Worm (Caenorhabditis elegans) whole organism, L2 larva: ENCODE results near the gene F57B9.8.

Source experiments
- C34F6.9 ChIP-seq: fragments of 150-350 bp; optimal IDR thresholded peaks from 2 replicates; lab custom pipeline; 2014; ENCODE audit warnings: missing biosample characterization, missing genetic modification characterization
- R02D3.7 ChIP-seq: fragments of 150-350 bp; optimal IDR thresholded peaks from 2 replicates; lab custom pipeline; 2014; ENCODE audit warnings: missing biosample characterization, missing genetic modification characterization
- ZK546.5 ChIP-seq: sonication (generic microtip); optimal IDR thresholded peaks from 2 replicates; lab custom pipeline; 2017; ENCODE audit warnings: missing biosample characterization, missing genetic modification characterization
- aly-2 ChIP-seq: fragments of 150-350 bp; optimal IDR thresholded peaks from 2 replicates; lab custom pipeline; 2014; ENCODE audit warnings: missing biosample characterization, missing genetic modification characterization
- blmp-1 ChIP-seq: sonication (generic microtip); optimal IDR thresholded peaks from 2 replicates; lab custom pipeline; 2017; ENCODE audit warnings: missing genetic modification characterization, mild to moderate bottlenecking, missing compliant biosample characterization, antibody characterized with exemption, moderate library complexity; ENCODE audit not compliant: insufficient read depth
- ceh-16 ChIP-seq: fragments of 150-350 bp; optimal IDR thresholded peaks from 2 replicates; lab custom pipeline; 2014; ENCODE audit warnings: missing biosample characterization, missing genetic modification characterization
- ceh-82 ChIP-seq: fragments of 150-350 bp; optimal IDR thresholded peaks from 2 replicates; lab custom pipeline; 2014; ENCODE audit warnings: missing biosample characterization, missing genetic modification characterization
- crh-2 ChIP-seq: sonication (generic microtip); optimal IDR thresholded peaks from 2 replicates; lab custom pipeline; 2017; ENCODE audit warnings: missing biosample characterization, missing genetic modification characterization
- dmd-4 ChIP-seq: sonication (generic microtip); optimal IDR thresholded peaks from 2 replicates; lab custom pipeline; 2017; ENCODE audit warnings: missing biosample characterization, missing genetic modification characterization
- egl-27 ChIP-seq: sonication (generic microtip); optimal IDR thresholded peaks from 3 replicates; lab custom pipeline; 2017; ENCODE audit warnings: missing biosample characterization, missing genetic modification reagents, missing genetic modification characterization
- elt-1 ChIP-seq: fragments of 150-350 bp; optimal IDR thresholded peaks from 2 replicates; lab custom pipeline; 2014; ENCODE audit warnings: missing biosample characterization, missing genetic modification characterization
- elt-3 ChIP-seq: sonication (generic microtip); optimal IDR thresholded peaks from 2 replicates; lab custom pipeline; 2017; ENCODE audit warnings: missing biosample characterization, missing genetic modification characterization
- fos-1 ChIP-seq: fragments of 150-350 bp; optimal IDR thresholded peaks from 2 replicates; lab custom pipeline; 2014; ENCODE audit warnings: missing biosample characterization, missing genetic modification characterization
- gmeb-1 ChIP-seq: fragments of 150-350 bp; optimal IDR thresholded peaks from 2 replicates; lab custom pipeline; 2014; ENCODE audit warnings: missing biosample characterization, missing genetic modification characterization
- lin-13 ChIP-seq: fragments of 150-350 bp; optimal IDR thresholded peaks from 2 replicates; lab custom pipeline; 2014; ENCODE audit warnings: missing biosample characterization, missing genetic modification reagents, missing genetic modification characterization
- lin-39 ChIP-seq: fragments of 150-350 bp; optimal IDR thresholded peaks from 2 replicates; lab custom pipeline; 2014; ENCODE audit warnings: missing biosample characterization, missing genetic modification reagents, missing genetic modification characterization
- lsy-2 ChIP-seq, 2 experiments: fragments of 150-350 bp in 1 of 2; sonication (generic microtip) in 1 of 2; optimal IDR thresholded peaks; 2 replicates each; lab custom pipeline; 2014 to 2017; ENCODE audit warnings: missing biosample characterization in 2 of 2, missing genetic modification characterization in 2 of 2
- mab-5 ChIP-seq: fragments of 150-350 bp; optimal IDR thresholded peaks from 2 replicates; lab custom pipeline; 2014; ENCODE audit warnings: missing biosample characterization, missing genetic modification characterization
- mbf-1 ChIP-seq: sonication (generic microtip); optimal IDR thresholded peaks from 2 replicates; lab custom pipeline; 2017; ENCODE audit warnings: missing biosample characterization, missing genetic modification characterization
- mdl-1 ChIP-seq, 2 experiments: fragments of 150-350 bp in 1 of 2; sonication (generic microtip) in 1 of 2; optimal IDR thresholded peaks; 2 replicates each; lab custom pipeline; 2017; ENCODE audit warnings: missing biosample characterization in 2 of 2, missing genetic modification characterization in 2 of 2
- nhr-10 ChIP-seq: sonication (generic microtip); optimal IDR thresholded peaks from 2 replicates; lab custom pipeline; 2017; ENCODE audit warnings: missing biosample characterization, missing genetic modification characterization
- nhr-129 ChIP-seq: fragments of 150-350 bp; optimal IDR thresholded peaks from 2 replicates; lab custom pipeline; 2014; ENCODE audit warnings: missing biosample characterization, missing genetic modification characterization
- nhr-21 ChIP-seq: fragments of 150-350 bp; optimal IDR thresholded peaks from 2 replicates; lab custom pipeline; 2014; ENCODE audit warnings: missing biosample characterization, missing genetic modification characterization
- nhr-23 ChIP-seq: fragments of 150-350 bp; optimal IDR thresholded peaks from 2 replicates; lab custom pipeline; 2014; ENCODE audit warnings: missing biosample characterization, missing genetic modification reagents, missing genetic modification characterization
- nhr-237 ChIP-seq: fragments of 150-350 bp; optimal IDR thresholded peaks from 2 replicates; lab custom pipeline; 2014; ENCODE audit warnings: missing biosample characterization, missing genetic modification characterization
- nhr-25 ChIP-seq: fragments of 150-350 bp; sonication (generic microtip); optimal IDR thresholded peaks from 3 replicates; lab custom pipeline; 2014; ENCODE audit warnings: missing biosample characterization, missing genetic modification characterization
- nhr-6 ChIP-seq: fragments of 150-350 bp; optimal IDR thresholded peaks from 2 replicates; lab custom pipeline; 2014; ENCODE audit warnings: missing biosample characterization, missing genetic modification characterization
- peb-1 ChIP-seq: fragments of 150-350 bp; optimal IDR thresholded peaks from 2 replicates; lab custom pipeline; 2014; ENCODE audit warnings: missing biosample characterization, missing genetic modification characterization
- sem-4 ChIP-seq: fragments of 150-350 bp; optimal IDR thresholded peaks from 2 replicates; lab custom pipeline; 2014; ENCODE audit warnings: missing biosample characterization, missing genetic modification reagents, missing genetic modification characterization
- skn-1 ChIP-seq: sonication (generic microtip); optimal IDR thresholded peaks from 2 replicates; lab custom pipeline; 2017; ENCODE audit warnings: missing biosample characterization, missing genetic modification characterization
- sma-9 ChIP-seq, 2 experiments: fragments of 150-350 bp in 1 of 2; sonication (generic microtip) in 1 of 2; optimal IDR thresholded peaks; 2 replicates each; lab custom pipeline; 2014 to 2016; ENCODE audit warnings: missing genetic modification characterization in 2 of 2, mild to moderate bottlenecking in 1 of 2, missing biosample characterization in 1 of 2, missing compliant biosample characterization in 1 of 2, missing genetic modification reagents in 1 of 2, moderate library complexity in 1 of 2
- snpc-4 ChIP-seq: fragments of 150-350 bp; optimal IDR thresholded peaks from 2 replicates; lab custom pipeline; 2014; ENCODE audit warnings: missing biosample characterization, missing genetic modification characterization
- unc-55 ChIP-seq: fragments of 150-350 bp; sonication (generic microtip); optimal IDR thresholded peaks from 3 replicates; lab custom pipeline; 2014; ENCODE audit warnings: missing biosample characterization, missing genetic modification reagents, missing genetic modification characterization
- unc-62 ChIP-seq: fragments of 150-350 bp; optimal IDR thresholded peaks from 2 replicates; lab custom pipeline; 2014; ENCODE audit warnings: missing biosample characterization, missing genetic modification reagents, missing genetic modification characterization
- zag-1 ChIP-seq: fragments of 150-350 bp; optimal IDR thresholded peaks from 2 replicates; lab custom pipeline; 2014; ENCODE audit warnings: missing biosample characterization, missing genetic modification characterization
- ztf-1 ChIP-seq: fragments of 200-800 bp; sonication (Bioruptor generic); conservative IDR thresholded peaks from 2 replicates; pipeline ENCODE4 v1.3.6; 2022; ENCODE audit warnings: missing genetic modification characterization, missing compliant biosample characterization
- ztf-11 ChIP-seq: sonication (generic microtip); optimal IDR thresholded peaks from 2 replicates; lab custom pipeline; 2017; ENCODE audit warnings: missing biosample characterization, missing genetic modification characterization
- ztf-4 ChIP-seq: fragments of 150-350 bp; optimal IDR thresholded peaks from 2 replicates; lab custom pipeline; 2014; ENCODE audit warnings: missing biosample characterization, missing genetic modification characterization

F57B9.8 gene

ce11 chrIII:6968080-6968639, 33.0 kb upstream of the F57B9.8 start, which contains the start of gene panl-2:
Gene panl-2, minus strand, starts transcription at chrIII:6968130.
- TF ChIP-seq elt-3 (tag; lab: Kevin White, UChicago): no peak
- no peak for TF ChIP-seq skn-1 (tag; lab: Kevin White, UChicago)
- TF ChIP-seq lin-13 (GFP tag; lab: Kevin White, UChicago): peak; percentile 28
- TF ChIP-seq sma-9 (GFP tag; optimal IDR thresholded peaks at IDR 0.05; lab: Kevin White, UChicago): peak; percentile 32
- no peak for TF ChIP-seq sma-9 (tag; optimal IDR thresholded peaks at IDR 0.05; lab: Kevin White, UChicago)
- TF ChIP-seq egl-27: no peak
- TF ChIP-seq lsy-2 (tag; optimal IDR thresholded peaks at IDR 0.05; lab: Kevin White, UChicago): peak; percentile 60 to 87
- no peak for TF ChIP-seq nhr-6 (tag; lab: Kevin White, UChicago)
- TF ChIP-seq unc-55: peak; percentile 77
- TF ChIP-seq nhr-129 (tag; lab: Kevin White, UChicago): peak; percentile 57
- TF ChIP-seq aly-2 (tag; lab: Kevin White, UChicago): no peak
- TF ChIP-seq elt-1 (tag; lab: Kevin White, UChicago): no peak
- TF ChIP-seq R02D3.7: peak; percentile 80
- TF ChIP-seq nhr-25 (tag; lab: Kevin White, UChicago): no peak
- no peak for TF ChIP-seq ztf-11 (tag; lab: Kevin White, UChicago)
- peak; percentile 71 for TF ChIP-seq C34F6.9 (tag; lab: Kevin White, UChicago)
- TF ChIP-seq zag-1 (tag; lab: Kevin White, UChicago): no peak
- TF ChIP-seq gmeb-1 (tag; lab: Kevin White, UChicago): peak; percentile 86
- no peak for TF ChIP-seq nhr-23 (tag; lab: Kevin White, UChicago)
- no peak for TF ChIP-seq nhr-21 (tag; lab: Kevin White, UChicago)
- no peak for TF ChIP-seq mbf-1 (tag; lab: Kevin White, UChicago)
- no peak for TF ChIP-seq lin-39 (tag; lab: Kevin White, UChicago)
- no peak for TF ChIP-seq ZK546.5 (tag; lab: Kevin White, UChicago)
- TF ChIP-seq crh-2 (tag; lab: Kevin White, UChicago): peak; percentile 34

ce11 chrIII:6961937-6962504, 26.9 kb upstream of the F57B9.8 start, which contains the start of the genes rpn-6.1 and F57B9.1:
Gene rpn-6.1, minus strand, starts transcription at chrIII:6962001.
Gene F57B9.1, plus strand, starts transcription at chrIII:6962090.
- TF ChIP-seq nhr-129 (tag; lab: Kevin White, UChicago) (peak; percentile 36), ztf-4 (no peak), R02D3.7 (no peak), elt-1 (tag; lab: Kevin White, UChicago) (no peak), nhr-10 (tag; lab: Kevin White, UChicago) (no peak), ztf-11 (tag; lab: Kevin White, UChicago) (no peak), skn-1 (tag; lab: Kevin White, UChicago) (peak; percentile 12), ceh-82 (tag; lab: Kevin White, UChicago) (no peak), sma-9 (GFP tag; optimal IDR thresholded peaks at IDR 0.05; lab: Kevin White, UChicago) (peak; percentile 60), sma-9 (tag; optimal IDR thresholded peaks at IDR 0.05; lab: Kevin White, UChicago) (no peak), lsy-2 (tag; optimal IDR thresholded peaks at IDR 0.05; lab: Kevin White, UChicago) (peak in 1 of 2 experiments; percentile 62), nhr-237 (tag; lab: Kevin White, UChicago) (no peak), blmp-1 (tag; lab: Kevin White, UChicago) (no peak), fos-1 (tag; lab: Kevin White, UChicago) (peak; percentile 82), C34F6.9 (tag; lab: Kevin White, UChicago) (peak; percentile 48), crh-2 (tag; lab: Kevin White, UChicago) (peak; percentile 21), mab-5 (tag; lab: Kevin White, UChicago) (no peak)

ce11 chrIII:6961167-6961566, 26.0 kb upstream of the F57B9.8 start:
- TF ChIP-seq peb-1 (tag; lab: Kevin White, UChicago) (no peak), ceh-16 (tag; lab: Kevin White, UChicago) (no peak), dmd-4 (tag; lab: Kevin White, UChicago) (no peak), unc-62 (no peak), fos-1 (tag; lab: Kevin White, UChicago) (peak; percentile 24), snpc-4 (tag; lab: Kevin White, UChicago) (no peak), sem-4 (tag; lab: Kevin White, UChicago) (peak; percentile 8), nhr-21 (tag; lab: Kevin White, UChicago) (no peak), unc-55 (peak; percentile 83), ztf-1 (GFP tag; lab: Robert Waterston, UW) (no peak), mdl-1 (tag; optimal IDR thresholded peaks at IDR 0.05; lab: Kevin White, UChicago) (no peak), mbf-1 (tag; lab: Kevin White, UChicago) (no peak), C34F6.9 (tag; lab: Kevin White, UChicago) (peak; percentile 79), nhr-25 (tag; lab: Kevin White, UChicago) (peak; percentile 18), egl-27 (no peak), nhr-23 (tag; lab: Kevin White, UChicago) (no peak), lsy-2 (tag; optimal IDR thresholded peaks at IDR 0.05; lab: Kevin White, UChicago) (peak; percentile 88 to 98), lin-13 (GFP tag; lab: Kevin White, UChicago) (no peak), crh-2 (tag; lab: Kevin White, UChicago) (peak; percentile 59), ZK546.5 (tag; lab: Kevin White, UChicago) (no peak), nhr-129 (tag; lab: Kevin White, UChicago) (peak; percentile 56), blmp-1 (tag; lab: Kevin White, UChicago) (peak; percentile 3), skn-1 (tag; lab: Kevin White, UChicago) (peak; percentile 67), gmeb-1 (tag; lab: Kevin White, UChicago) (peak; percentile 55)
